Worm (Caenorhabditis elegans) whole organism, dauer: ENCODE data around the gene R08C7.8.

Experiments used
- unc-62 ChIP-seq: sonication (generic microtip); optimal IDR thresholded peaks from 2 replicates; lab custom pipeline; 2017; ENCODE audit warnings: missing biosample characterization, missing genetic modification reagents, missing genetic modification characterization

R08C7.8 gene

ce11 chrIV:4434441-4435084 lies at the start of gene R08C7.8, which contains the start of gene R08C7.4:
Gene R08C7.8 (minus strand): TSS chrIV:4434541.
Gene R08C7.4 (plus strand): TSS chrIV:4435034.
- TF ChIP-seq unc-62, result no peak

ce11 chrIV:4482531-4482930 lies 48.2 kb upstream of the R08C7.8 start, which contains the start of gene M01H9.4:
Gene M01H9.4 (minus strand): TSS chrIV:4482909.
- no peak for TF ChIP-seq unc-62

ce11 chrIV:4481298-4481697 lies 47.0 kb upstream of the R08C7.8 start:
- no peak for TF ChIP-seq unc-62

ce11 chrIV:4480027-4480426 lies 45.7 kb upstream of the R08C7.8 start, which contains the start of gene M01H9.10:
Gene M01H9.10 (minus strand): TSS chrIV:4480127.
- no peak for TF ChIP-seq unc-62

- TF ChIP-seq unc-62, result no peak
Measured at ce11 chrIV:4478612-4479011, 44.3 kb upstream of the R08C7.8 start.

ce11 chrIV:4477009-4477471 lies 42.7 kb upstream of the R08C7.8 start, which contains the start of gene M01H9.3:
Gene M01H9.3 (minus strand): TSS chrIV:4477059.
- TF ChIP-seq unc-62, result no peak

ce11 chrIV:4475362-4476086 lies 41.2 kb upstream of the R08C7.8 start:
- no peak for TF ChIP-seq unc-62

- TF ChIP-seq unc-62, result no peak
Measured at ce11 chrIV:4473767-4474166, 39.4 kb upstream of the R08C7.8 start.

- no peak for TF ChIP-seq unc-62
Measured at ce11 chrIV:4472418-4473173, 38.3 kb upstream of the R08C7.8 start.

- TF ChIP-seq unc-62, result no peak
Measured at ce11 chrIV:4470885-4471772, 36.8 kb upstream of the R08C7.8 start.

DNA sequence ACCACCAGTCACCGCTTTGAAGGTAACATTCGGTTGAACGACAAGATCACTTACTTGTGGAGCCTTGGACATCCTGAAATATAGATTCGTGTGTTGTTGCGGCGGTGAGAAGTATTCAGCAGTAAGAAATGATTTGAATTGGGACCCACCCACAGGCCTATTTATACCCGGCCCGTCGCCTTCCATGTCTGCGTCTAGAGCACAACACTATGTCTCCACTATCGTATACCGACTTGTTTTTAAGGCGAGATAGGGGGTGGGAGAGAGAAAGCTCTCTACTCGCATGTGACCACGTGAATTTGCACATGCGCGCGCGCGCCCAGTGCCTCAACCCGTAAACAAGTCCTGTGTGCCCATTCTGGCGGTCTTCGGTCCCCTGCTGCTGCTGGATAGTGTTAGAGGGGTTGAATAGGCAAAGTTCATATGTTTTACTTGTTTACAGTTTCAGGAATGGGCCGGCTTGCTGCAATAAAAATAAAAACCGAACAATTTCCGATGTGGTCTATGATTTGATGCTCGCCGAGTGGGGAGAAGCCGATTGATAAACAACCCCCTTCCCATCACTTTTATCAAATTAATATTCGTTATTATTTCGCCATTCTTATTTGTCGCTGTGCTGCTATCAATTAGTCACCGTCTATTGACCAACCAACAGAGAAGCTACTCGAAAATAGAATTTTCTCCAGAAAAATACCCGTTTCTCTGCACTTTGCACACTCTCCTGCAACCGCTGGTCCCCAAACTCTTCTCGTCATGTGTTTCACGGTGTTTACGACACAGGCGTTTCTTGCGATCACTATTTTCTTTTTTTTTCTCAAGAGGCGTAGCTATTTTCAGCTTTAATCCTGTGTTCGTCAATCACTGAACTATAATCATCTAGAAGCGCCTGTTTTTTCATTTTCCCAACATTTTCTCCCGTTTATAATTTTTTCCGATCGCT lies 35.7 kb upstream of the R08C7.8 start:
- TF ChIP-seq unc-62, result no peak

DNA sequence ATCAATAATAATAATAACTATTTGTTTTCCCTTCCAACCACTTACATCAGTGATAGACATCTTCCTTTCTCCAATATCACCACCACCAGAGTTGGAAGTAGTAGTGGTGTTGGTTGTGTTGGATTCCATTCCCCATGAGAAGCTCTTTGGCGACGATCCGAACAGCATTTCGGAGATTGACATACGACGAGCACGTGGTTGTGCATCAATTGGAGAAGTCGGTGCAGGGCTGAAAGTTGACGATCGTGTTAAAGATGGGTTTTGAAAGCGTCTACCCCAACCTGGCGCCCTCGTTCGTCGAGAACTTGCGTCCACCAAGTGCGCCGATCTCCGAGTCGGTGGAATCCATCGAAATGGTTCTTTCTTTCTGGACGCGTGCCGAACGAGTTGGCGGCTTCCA lies 34.7 kb upstream of the R08C7.8 start:
- no peak for TF ChIP-seq unc-62

ce11 chrIV:4468046-4468727 lies 33.8 kb upstream of the R08C7.8 start:
- no peak for TF ChIP-seq unc-62

- TF ChIP-seq unc-62, result no peak
Measured at ce11 chrIV:4465184-4465583, 30.8 kb upstream of the R08C7.8 start, which contains the start of gene M01H9.5. Gene M01H9.5 (plus strand): TSS chrIV:4465484.
